Fruit fly (Drosophila melanogaster): Measurements from ENCODE around the gene SmydA-2.

SmydA-2 gene

DNA sequence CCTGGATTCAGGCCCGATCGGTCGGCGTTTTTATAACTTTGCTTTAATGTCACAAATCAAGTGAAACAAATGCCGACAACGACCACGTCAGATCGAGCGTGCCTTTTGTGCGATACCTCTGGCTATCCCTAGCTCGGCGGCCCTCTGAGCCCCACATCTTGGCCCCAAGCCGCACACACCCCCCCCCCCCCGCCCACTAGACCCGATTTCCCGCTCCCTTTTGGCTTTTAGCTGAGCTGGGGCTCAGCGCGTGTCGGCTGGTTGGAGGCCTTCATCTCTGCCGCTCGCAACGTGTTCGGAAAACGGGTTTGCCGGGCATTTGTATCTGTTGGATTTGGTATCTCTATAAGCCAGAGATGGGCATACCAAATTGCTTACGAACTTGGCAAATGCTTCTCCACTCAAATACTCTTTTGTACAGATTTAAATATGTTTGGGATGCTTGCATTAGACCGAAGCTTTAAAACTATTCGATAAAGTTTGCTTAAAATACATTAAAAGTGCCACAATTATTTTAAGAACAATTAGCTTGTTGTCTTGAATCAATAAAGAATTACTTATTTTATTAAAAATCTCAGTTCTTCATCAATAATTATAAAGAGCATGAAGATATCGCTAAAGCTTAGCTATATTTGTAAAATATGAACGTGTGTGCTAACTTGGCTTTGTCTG lies 13.2 kb upstream of the SmydA-2 start (continued):
- no peak for TF ChIP-seq CG1621 (tag; optimal IDR thresholded peaks at IDR 0.05)
- no peak for TF ChIP-seq svp (GFP tag)
- TF ChIP-seq CG6792 (GFP tag; optimal IDR thresholded peaks at IDR 0.05) = peak; percentile 45
- TF ChIP-seq CG4318 (GFP tag; optimal IDR thresholded peaks at IDR 0.05) = peak; percentile 45
- no peak for TF ChIP-seq Blimp-1 (GFP tag; optimal IDR thresholded peaks at IDR 0.05)
- TF ChIP-seq CG11902 (GFP tag; optimal IDR thresholded peaks at IDR 0.05) = peak; percentile 13
- TF ChIP-seq CG7368 (GFP tag; optimal IDR thresholded peaks at IDR 0.05) = peak; percentile 17
- no peak for TF ChIP-seq Ets21C (GFP tag; optimal IDR thresholded peaks at IDR 0.05)
- TF ChIP-seq OdsH (GFP tag; optimal IDR thresholded peaks at IDR 0.05) = peak; percentile 77
- peak; percentile 47 for TF ChIP-seq Sox15 (GFP tag; optimal IDR thresholded peaks at IDR 0.05)
- TF ChIP-seq fd85E (GFP tag; optimal IDR thresholded peaks at IDR 0.05) = peak; percentile 14
- peak; percentile 71 for TF ChIP-seq CG10669 (GFP tag; optimal IDR thresholded peaks at IDR 0.05)
- peak; percentile 36; the same call in 1 of the 3 replicates for TF ChIP-seq eg (GFP tag; IDR thresholded peaks at IDR 0.05)
- TF ChIP-seq lz (GFP tag; optimal IDR thresholded peaks at IDR 0.05) = peak; percentile 47
- TF ChIP-seq Eip93F (GFP tag; optimal IDR thresholded peaks at IDR 0.05) = no peak
- TF ChIP-seq cyc (GFP tag; optimal IDR thresholded peaks at IDR 0.05) = peak; percentile 15
- peak; percentile 80 for TF ChIP-seq CG32006 (GFP tag; optimal IDR thresholded peaks at IDR 0.05)
- peak; percentile 59 for TF ChIP-seq Sox102F (GFP tag; optimal IDR thresholded peaks at IDR 0.05)
- TF ChIP-seq CG6854 (GFP tag; optimal IDR thresholded peaks at IDR 0.05) = no peak
- TF ChIP-seq CG6276 (GFP tag; optimal IDR thresholded peaks at IDR 0.05) = peak; percentile 65
- TF ChIP-seq CG3919 (GFP tag; optimal IDR thresholded peaks at IDR 0.05) = peak; percentile 52
- TF ChIP-seq achi (GFP tag; optimal IDR thresholded peaks at IDR 0.05) = peak; percentile 56
- peak; percentile 70 for TF ChIP-seq Sox14 (GFP tag; optimal IDR thresholded peaks at IDR 0.05)
- no peak for TF ChIP-seq fkh (GFP tag; optimal IDR thresholded peaks at IDR 0.05)
- peak; percentile 61 for TF ChIP-seq dsx (GFP tag; optimal IDR thresholded peaks at IDR 0.05; ENCODE audit: poor library complexity, severe bottlenecking)
- peak; percentile 43 for TF ChIP-seq Hr39 (GFP tag; optimal IDR thresholded peaks at IDR 0.05)
- peak; percentile 62 for TF ChIP-seq acj6 (GFP tag; optimal IDR thresholded peaks at IDR 0.05)
- TF ChIP-seq pdm3 (GFP tag; optimal IDR thresholded peaks at IDR 0.05) = peak; percentile 79
- peak; percentile 16 for TF ChIP-seq CG8319 (GFP tag; optimal IDR thresholded peaks at IDR 0.05)
- TF ChIP-seq CG3032 (tag; optimal IDR thresholded peaks at IDR 0.05) = peak; percentile 67
- TF ChIP-seq Ets96B (tag; optimal IDR thresholded peaks at IDR 0.05) = peak; percentile 78
- TF ChIP-seq spab (GFP tag; optimal IDR thresholded peaks at IDR 0.05) = peak; percentile 25
- TF ChIP-seq CG11762 (GFP tag; optimal IDR thresholded peaks at IDR 0.05; ENCODE audit: insufficient read depth) = peak; percentile 48
- no peak for TF ChIP-seq CG16779 (tag; optimal IDR thresholded peaks at IDR 0.05)

DNA sequence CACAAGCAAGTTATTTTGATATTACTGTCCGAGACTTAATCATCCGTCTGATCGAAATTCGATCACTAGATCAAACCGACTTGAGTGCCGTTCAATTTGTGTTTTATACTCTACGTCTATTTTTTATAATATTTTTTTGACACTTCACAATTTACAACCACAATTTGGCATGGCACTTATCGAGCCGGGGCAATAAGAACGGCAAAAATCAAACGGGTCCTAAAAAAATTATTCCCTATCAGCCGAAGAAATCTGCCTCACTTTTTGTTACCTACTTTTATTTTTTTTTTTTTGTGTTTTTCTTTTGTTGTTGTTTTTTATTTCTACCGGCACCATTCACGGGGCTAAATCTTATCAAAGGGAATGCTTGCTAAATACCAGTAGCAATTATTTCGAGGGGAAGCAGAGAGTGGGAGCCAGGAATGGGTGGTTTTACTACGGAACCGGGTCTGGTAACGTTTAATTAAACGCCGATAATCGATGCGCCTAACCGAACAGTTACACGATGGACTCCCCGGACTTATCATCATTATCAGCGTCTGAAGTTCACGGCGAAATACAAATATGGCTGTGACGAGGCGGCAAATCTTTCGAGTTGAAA lies 12.5 kb upstream of the SmydA-2 start:
- TF ChIP-seq vri (GFP tag; optimal IDR thresholded peaks at IDR 0.05) (peak; percentile 72), CG11294 (GFP tag; IDR thresholded peaks at IDR 0.05) (no peak), Eip78C (GFP tag) (peak; percentile 50)

DNA sequence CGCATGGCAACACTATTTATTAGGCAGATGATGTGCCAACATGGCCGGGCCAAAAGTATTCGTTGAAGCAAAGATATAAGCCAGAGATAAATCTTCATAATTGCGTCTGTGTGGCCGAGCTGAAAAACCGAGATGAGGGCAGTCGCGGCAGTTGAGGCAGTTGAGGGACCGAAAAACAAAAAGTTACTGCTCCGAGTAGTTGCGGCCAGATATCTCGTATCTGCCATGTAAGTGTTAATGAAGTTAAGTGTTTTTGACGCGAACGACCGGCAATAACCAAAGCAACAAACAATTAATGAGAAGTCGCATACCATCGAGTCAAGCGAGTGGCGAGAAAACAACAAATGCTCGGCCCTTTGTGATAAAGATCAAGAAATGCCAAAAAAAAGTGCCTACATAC lies 11.8 kb upstream of the SmydA-2 start:
- no peak for TF ChIP-seq Blimp-1 (GFP tag; optimal IDR thresholded peaks at IDR 0.05)
